Fruit fly (Drosophila melanogaster) whole organism, embryonic: ENCODE measurements around the gene CG46314.

Experiments used
- Abd-B ChIP-seq: fragments of 200-800 bp; sonication (Bioruptor generic); optimal IDR thresholded peaks from 2 replicates; lab custom pipeline; 2018; ENCODE audit warnings: missing biosample characterization, mild to moderate bottlenecking, missing genetic modification characterization, moderate library complexity
- B-H1 ChIP-seq: fragments of 200-800 bp; sonication (Bioruptor generic); IDR thresholded peaks from 3 replicates; pipeline ENCODE4 v1.3.6; 2022; ENCODE audit warnings: missing biosample characterization, missing genetic modification characterization
- CG1024 ChIP-seq: fragments of 200-800 bp; sonication (Bioruptor generic); IDR thresholded peaks from 2 replicates; pipeline ENCODE4 v1.3.6; 2022; ENCODE audit warnings: missing biosample characterization, missing genetic modification characterization
- CG10462 ChIP-seq: fragments of 200-800 bp; sonication (Bioruptor generic); optimal IDR thresholded peaks from 2 replicates; lab custom pipeline; 2016; ENCODE audit warnings: missing biosample characterization, missing genetic modification characterization
- CG11093 ChIP-seq: fragments of 200-800 bp; sonication (Bioruptor generic); IDR thresholded peaks from 3 replicates; pipeline ENCODE4 v1.3.6; 2022; ENCODE audit warnings: missing biosample characterization, missing genetic modification characterization
- CG11247 ChIP-seq: fragments of 200-800 bp; sonication (Bioruptor generic); IDR thresholded peaks from 2 replicates; pipeline ENCODE4 v1.3.6; 2022; ENCODE audit warnings: missing biosample characterization, missing genetic modification characterization
- CG11695 ChIP-seq: fragments of 200-800 bp; sonication (Bioruptor generic); IDR thresholded peaks from 3 replicates; pipeline ENCODE4 v1.3.6; 2022; ENCODE audit warnings: missing biosample characterization, missing genetic modification characterization
- CG12104 ChIP-seq: fragments of 200-800 bp; sonication (Bioruptor generic); optimal IDR thresholded peaks from 3 replicates; lab custom pipeline; 2016; ENCODE audit warnings: missing biosample characterization, missing genetic modification characterization
- CG12155 ChIP-seq: fragments of 200-800 bp; sonication (Bioruptor generic); optimal IDR thresholded peaks from 3 replicates; lab custom pipeline; 2016; ENCODE audit warnings: missing biosample characterization, missing genetic modification characterization
- CG12299 ChIP-seq: fragments of 200-800 bp; sonication (Bioruptor generic); optimal IDR thresholded peaks from 2 replicates; lab custom pipeline; 2018; ENCODE audit warnings: missing biosample characterization, mild to moderate bottlenecking, missing genetic modification characterization
- CG15269 ChIP-seq: fragments of 200-800 bp; sonication (Bioruptor generic); optimal IDR thresholded peaks from 2 replicates; lab custom pipeline; 2018; ENCODE audit warnings: missing biosample characterization, mild to moderate bottlenecking, missing genetic modification characterization, moderate library complexity
- CG33213 ChIP-seq: fragments of 200-800 bp; sonication (Bioruptor generic); optimal IDR thresholded peaks from 3 replicates; lab custom pipeline; 2016; ENCODE audit warnings: missing biosample characterization, missing genetic modification characterization
- CG3995 ChIP-seq: fragments of 200-800 bp; sonication (Bioruptor generic); optimal IDR thresholded peaks from 3 replicates; lab custom pipeline; 2016; ENCODE audit warnings: missing biosample characterization, missing genetic modification characterization
- CG4820 ChIP-seq: fragments of 200-800 bp; sonication (Bioruptor generic); optimal IDR thresholded peaks from 3 replicates; lab custom pipeline; 2016; ENCODE audit warnings: missing biosample characterization, missing genetic modification characterization
- CG6654 ChIP-seq: fragments of 200-800 bp; sonication (Bioruptor generic); optimal IDR thresholded peaks from 2 replicates; lab custom pipeline; 2017; ENCODE audit warnings: missing biosample characterization, mild to moderate bottlenecking, missing genetic modification characterization
- CG7786 ChIP-seq: fragments of 200-800 bp; sonication (Bioruptor generic); optimal IDR thresholded peaks from 2 replicates; lab custom pipeline; 2016; ENCODE audit warnings: missing biosample characterization, missing genetic modification characterization
- CG7839 ChIP-seq: fragments of 200-800 bp; sonication (Bioruptor generic); optimal IDR thresholded peaks from 3 replicates; lab custom pipeline; 2018; ENCODE audit warnings: missing biosample characterization, mild to moderate bottlenecking, missing genetic modification characterization, moderate library complexity
- CG9215 ChIP-seq: fragments of 200-800 bp; sonication (Bioruptor generic); IDR thresholded peaks from 2 replicates; pipeline ENCODE4 v1.3.6; 2022; ENCODE audit warnings: missing biosample characterization, missing genetic modification characterization
- CG9876 ChIP-seq: fragments of 200-800 bp; sonication (Bioruptor generic); optimal IDR thresholded peaks from 2 replicates; lab custom pipeline; 2016; ENCODE audit warnings: missing biosample characterization, missing genetic modification characterization
- Dbx ChIP-seq: fragments of 200-800 bp; sonication (Bioruptor generic); IDR thresholded peaks from 3 replicates; pipeline ENCODE4 v1.3.6; 2022; ENCODE audit warnings: missing biosample characterization, missing genetic modification characterization
- Dref ChIP-seq: fragments of 200-800 bp; sonication (Bioruptor generic); IDR thresholded peaks from 2 replicates; pipeline ENCODE4 v1.3.6; 2022; ENCODE audit warnings: missing biosample characterization, missing genetic modification characterization
- E2f1 ChIP-seq: fragments of 200-800 bp; sonication (Bioruptor generic); IDR thresholded peaks from 2 replicates; pipeline ENCODE4 v1.3.6; 2022; ENCODE audit warnings: missing biosample characterization, missing genetic modification characterization
- Hey ChIP-seq: fragments of 200-800 bp; sonication (Bioruptor generic); optimal IDR thresholded peaks from 3 replicates; lab custom pipeline; 2018; ENCODE audit warnings: missing biosample characterization, mild to moderate bottlenecking, missing genetic modification characterization
- Jarid2 ChIP-seq: fragments of 200-800 bp; sonication (Bioruptor generic); optimal IDR thresholded peaks from 3 replicates; lab custom pipeline; 2017; ENCODE audit warnings: mild to moderate bottlenecking, missing biosample characterization, missing genetic modification reagents, missing genetic modification characterization
- MESR4 ChIP-seq: fragments of 200-800 bp; sonication (Bioruptor generic); optimal IDR thresholded peaks from 2 replicates; lab custom pipeline; 2018; ENCODE audit warnings: missing biosample characterization, mild to moderate bottlenecking, missing genetic modification characterization, moderate library complexity
- Meics ChIP-seq: fragments of 200-800 bp; sonication (Bioruptor generic); optimal IDR thresholded peaks from 2 replicates; lab custom pipeline; 2017; ENCODE audit warnings: missing biosample characterization, mild to moderate bottlenecking, missing genetic modification characterization
- Mrtf ChIP-seq: fragments of 200-800 bp; sonication (Bioruptor generic); IDR thresholded peaks from 3 replicates; pipeline ENCODE4 v1.3.6; 2022; ENCODE audit warnings: missing biosample characterization, missing genetic modification characterization
- Neu2 ChIP-seq: fragments of 200-800 bp; sonication (Bioruptor generic); optimal IDR thresholded peaks from 3 replicates; lab custom pipeline; 2016; ENCODE audit warnings: missing biosample characterization, missing genetic modification characterization, borderline replicate concordance
- NfI ChIP-seq: fragments of 200-800 bp; sonication (Bioruptor generic); optimal IDR thresholded peaks from 3 replicates; lab custom pipeline; 2018; ENCODE audit warnings: missing biosample characterization, mild to moderate bottlenecking, missing genetic modification characterization, moderate library complexity
- Oaz ChIP-seq: fragments of 200-800 bp; sonication (Bioruptor generic); IDR thresholded peaks from 2 replicates; pipeline ENCODE4 v1.3.6; 2022; ENCODE audit warnings: missing biosample characterization, missing genetic modification characterization
- Optix ChIP-seq: fragments of 200-800 bp; sonication (Bioruptor generic); IDR thresholded peaks from 3 replicates; pipeline ENCODE4 v1.3.6; 2022; ENCODE audit warnings: missing biosample characterization, missing genetic modification characterization
- ab ChIP-seq: fragments of 200-800 bp; sonication (Bioruptor generic); optimal IDR thresholded peaks from 2 replicates; lab custom pipeline; 2016; ENCODE audit warnings: missing biosample characterization, missing genetic modification characterization
- bcd ChIP-seq: fragments of 200-800 bp; sonication (Bioruptor generic); optimal IDR thresholded peaks from 2 replicates; lab custom pipeline; 2017; ENCODE audit warnings: missing biosample characterization, mild to moderate bottlenecking, missing genetic modification characterization
- cg ChIP-seq: fragments of 200-800 bp; sonication (Bioruptor generic); optimal IDR thresholded peaks from 3 replicates; lab custom pipeline; 2019; ENCODE audit warnings: missing biosample characterization, mild to moderate bottlenecking, missing genetic modification characterization, moderate library complexity
- croc ChIP-seq: fragments of 200-800 bp; sonication (Bioruptor generic); conservative IDR thresholded peaks from 3 replicates; pipeline ENCODE4 v1.3.6; 2022; ENCODE audit warnings: missing biosample characterization, missing genetic modification characterization
- disco-r ChIP-seq: fragments of 200-800 bp; sonication (Bioruptor generic); optimal IDR thresholded peaks from 2 replicates; lab custom pipeline; 2016; ENCODE audit warnings: missing biosample characterization, missing genetic modification characterization
- exex ChIP-seq: fragments of 200-800 bp; sonication (Bioruptor generic); optimal IDR thresholded peaks from 4 replicates; lab custom pipeline; 2018; ENCODE audit warnings: missing biosample characterization, mild to moderate bottlenecking, missing genetic modification characterization, moderate library complexity
- hth ChIP-seq: fragments of >200 bp; optimal IDR thresholded peaks from 2 replicates; lab custom pipeline; 2017; ENCODE audit warnings: inconsistent platforms
- jigr1 ChIP-seq: fragments of 200-800 bp; sonication (Bioruptor generic); IDR thresholded peaks from 3 replicates; pipeline ENCODE4 v1.3.6; 2022; ENCODE audit warnings: missing biosample characterization, missing genetic modification characterization
- kni ChIP-seq: fragments of 200-800 bp; sonication (Bioruptor generic); optimal IDR thresholded peaks from 3 replicates; lab custom pipeline; 2017; ENCODE audit warnings: mild to moderate bottlenecking, missing biosample characterization, missing genetic modification reagents, missing genetic modification characterization
- lab ChIP-seq: fragments of 200-800 bp; sonication (Bioruptor generic); optimal IDR thresholded peaks from 3 replicates; lab custom pipeline; 2017; ENCODE audit warnings: missing biosample characterization, missing genetic modification characterization, mild to moderate bottlenecking, moderate library complexity, missing genetic modification reagents
- lilli ChIP-seq: fragments of 200-800 bp; sonication (Bioruptor generic); optimal IDR thresholded peaks from 3 replicates; lab custom pipeline; 2016; ENCODE audit warnings: missing biosample characterization, missing genetic modification characterization
- luna ChIP-seq: fragments of 200-800 bp; sonication (Bioruptor generic); optimal IDR thresholded peaks from 2 replicates; lab custom pipeline; 2016; ENCODE audit warnings: missing biosample characterization, missing genetic modification characterization
- nerfin-1 ChIP-seq: fragments of 200-800 bp; sonication (Bioruptor generic); optimal IDR thresholded peaks from 3 replicates; lab custom pipeline; 2019; ENCODE audit warnings: missing biosample characterization, mild to moderate bottlenecking, missing genetic modification characterization, moderate library complexity
- nom ChIP-seq: fragments of 200-800 bp; sonication (Bioruptor generic); optimal IDR thresholded peaks from 2 replicates; lab custom pipeline; 2017; ENCODE audit warnings: missing biosample characterization, missing genetic modification characterization, mild to moderate bottlenecking, moderate library complexity, missing genetic modification reagents
- pum ChIP-seq: fragments of 200-800 bp; sonication (Bioruptor generic); optimal IDR thresholded peaks from 2 replicates; lab custom pipeline; 2016; ENCODE audit warnings: missing biosample characterization, missing genetic modification characterization
- row ChIP-seq: fragments of 200-800 bp; sonication (Bioruptor generic); IDR thresholded peaks from 3 replicates; pipeline ENCODE4 v1.3.6; 2022; ENCODE audit warnings: missing biosample characterization, missing genetic modification characterization
- sna ChIP-seq: fragments of 200-800 bp; sonication (Bioruptor generic); IDR thresholded peaks from 2 replicates; pipeline ENCODE4 v1.3.6; 2022; ENCODE audit warnings: missing biosample characterization, missing genetic modification characterization; ENCODE audit not compliant: partially characterized antibody
- tup ChIP-seq: fragments of 200-800 bp; sonication (Bioruptor generic); optimal IDR thresholded peaks from 2 replicates; lab custom pipeline; 2016; ENCODE audit warnings: missing biosample characterization, mild to moderate bottlenecking, missing genetic modification characterization, moderate library complexity
- usp ChIP-seq: fragments of >200 bp; optimal IDR thresholded peaks from 2 replicates; lab custom pipeline; 2017; ENCODE audit warnings: missing biosample characterization, missing genetic modification characterization
- z ChIP-seq: fragments of 200-800 bp; sonication (Bioruptor generic); IDR thresholded peaks from 3 replicates; pipeline ENCODE4 v1.3.6; 2022; ENCODE audit warnings: missing biosample characterization, missing genetic modification characterization

Gene CG46314

dm6 chr2L:21310427-21311199 lies 3.5 kb upstream of the CG46314 start, which contains the start of gene crc (continued):
- peak; percentile 4 for TF ChIP-seq CG4820 (GFP tag; lab: Kevin White, UChicago)
- no peak for TF ChIP-seq jigr1 (GFP tag; lab: Robert Waterston, UW)
- TF ChIP-seq nom (GFP tag; lab: Kevin White, UChicago) = no peak
- TF ChIP-seq pum = no peak
- TF ChIP-seq Dbx (GFP tag; lab: Robert Waterston, UW) = peak; percentile 30; the same call in 1 of the 3 replicates
- TF ChIP-seq Hey (tag; lab: Kevin White, UChicago) = no peak
- TF ChIP-seq E2f1 (GFP tag; lab: Robert Waterston, UW) = no peak
- TF ChIP-seq Dref (GFP tag; lab: Robert Waterston, UW) = no peak
- TF ChIP-seq bcd (GFP tag; lab: Kevin White, UChicago) = no peak
- TF ChIP-seq ab = no peak
- peak; percentile 40 for TF ChIP-seq CG12155 (GFP tag; lab: Kevin White, UChicago)
- TF ChIP-seq nerfin-1 = peak; percentile 1
- TF ChIP-seq CG7786 = no peak
- TF ChIP-seq Neu2 (GFP tag; lab: Kevin White, UChicago) = no peak
- TF ChIP-seq NfI (GFP tag; lab: Kevin White, UChicago) = no peak
- peak; percentile 56 for TF ChIP-seq Jarid2
- peak; percentile 11 for TF ChIP-seq CG15269 (tag; lab: Kevin White, UChicago)
- TF ChIP-seq Meics (GFP tag; lab: Kevin White, UChicago) = peak; percentile 1
- TF ChIP-seq exex (tag; lab: Kevin White, UChicago) = peak; percentile 57
- TF ChIP-seq CG10462 = no peak
- TF ChIP-seq disco-r (GFP tag; lab: Kevin White, UChicago) = no peak
- TF ChIP-seq croc = no peak
- TF ChIP-seq CG3995 = no peak
- no peak for TF ChIP-seq CG11247 (GFP tag; lab: Robert Waterston, UW)
- TF ChIP-seq B-H1 (GFP tag; lab: Robert Waterston, UW) = peak; percentile 1; the same call in 1 of the 3 replicates
- TF ChIP-seq CG11695 (GFP tag; lab: Robert Waterston, UW) = no peak
- TF ChIP-seq lab = no peak
- no peak for TF ChIP-seq z (GFP tag; lab: Robert Waterston, UW)
- peak; percentile 99 for TF ChIP-seq MESR4 (GFP tag; lab: Kevin White, UChicago)
- no peak for TF ChIP-seq CG9876 (GFP tag; lab: Kevin White, UChicago)
- no peak for TF ChIP-seq Mrtf (GFP tag; lab: Robert Waterston, UW)
- TF ChIP-seq sna = peak; percentile 32; the same call in 1 of the 2 replicates
- no peak for TF ChIP-seq CG7839 (tag; lab: Kevin White, UChicago)
- TF ChIP-seq CG1024 (GFP tag; lab: Robert Waterston, UW) = no peak
- TF ChIP-seq CG9215 (GFP tag; lab: Robert Waterston, UW) = no peak
- TF ChIP-seq luna (GFP tag; lab: Kevin White, UChicago) = no peak
- no peak for TF ChIP-seq CG33213
- no peak for TF ChIP-seq tup (GFP tag; lab: Kevin White, UChicago)
- no peak; the same call in none of the 3 replicates for TF ChIP-seq row
- no peak for TF ChIP-seq Oaz
- no peak for TF ChIP-seq Abd-B (GFP tag; lab: Kevin White, UChicago)
- peak; percentile 92 for TF ChIP-seq cg (GFP tag; lab: Kevin White, UChicago)
- peak; percentile 17 for TF ChIP-seq CG12299 (tag; lab: Kevin White, UChicago)
- no peak for TF ChIP-seq Optix (GFP tag; lab: Robert Waterston, UW)
- TF ChIP-seq hth = no peak
- no peak for TF ChIP-seq usp (GFP tag; lab: Kevin White, UChicago)
- no peak for TF ChIP-seq CG6654 (GFP tag; lab: Kevin White, UChicago)
- no peak for TF ChIP-seq kni (GFP tag; lab: Kevin White, UChicago)
- TF ChIP-seq CG11093 = no peak
- peak; percentile 29 for TF ChIP-seq lilli (GFP tag; lab: Kevin White, UChicago)
- no peak for TF ChIP-seq CG12104 (GFP tag; lab: Kevin White, UChicago)
